Worm (Caenorhabditis elegans) whole organism, L4/young adult: ENCODE results near the gene F11D11.22.

Experiments used
- W03F9.2 ChIP-seq: fragments of 150-350 bp; optimal IDR thresholded peaks from 2 replicates; lab custom pipeline; 2014; ENCODE audit warnings: missing biosample characterization, missing genetic modification characterization
- him-1 ChIP-seq: sonication (generic microtip); optimal IDR thresholded peaks from 2 replicates; lab custom pipeline; 2016; ENCODE audit warnings: missing genotype, missing genetic modification reagents, missing genetic modification characterization, missing compliant biosample characterization

- TF ChIP-seq W03F9.2 (no peak), him-1 (tag; lab: Kevin White, UChicago) (no peak)
Observed at ce11 chrV:18786694-18787093, 24.6 kb downstream of the F11D11.22 start, which contains the start of gene Y17D7B.3.
